Fruit fly (Drosophila melanogaster) whole organism, embryonic: ENCODE data around the gene bnl.

Source experiments
- CG10321 ChIP-seq: fragments of 200-800 bp; sonication (Bioruptor generic); IDR thresholded peaks from 2 replicates; pipeline ENCODE4 v1.3.6; 2022; ENCODE audit warnings: missing biosample characterization, missing genetic modification characterization
- CG10543 ChIP-seq: fragments of 200-800 bp; sonication (Bioruptor generic); optimal IDR thresholded peaks from 3 replicates; lab custom pipeline; 2017; ENCODE audit warnings: missing biosample characterization, mild to moderate bottlenecking, missing genetic modification characterization, moderate library complexity
- CG12769 ChIP-seq: fragments of 200-800 bp; sonication (Bioruptor generic); optimal IDR thresholded peaks from 2 replicates; lab custom pipeline; 2019; ENCODE audit warnings: missing biosample characterization, mild to moderate bottlenecking, missing genetic modification characterization, moderate library complexity
- CG14441 ChIP-seq: fragments of 200-800 bp; sonication (Bioruptor generic); IDR thresholded peaks from 2 replicates; pipeline ENCODE4 v1.3.6; 2022; ENCODE audit warnings: missing biosample characterization, missing genetic modification characterization
- CG15269 ChIP-seq: fragments of 200-800 bp; sonication (Bioruptor generic); optimal IDR thresholded peaks from 2 replicates; lab custom pipeline; 2018; ENCODE audit warnings: missing biosample characterization, mild to moderate bottlenecking, missing genetic modification characterization, moderate library complexity
- CG17829 ChIP-seq: fragments of 200-800 bp; optimal IDR thresholded peaks from 2 replicates; lab custom pipeline; 2019; ENCODE audit warnings: missing biosample characterization, mild to moderate bottlenecking, missing genetic modification characterization, moderate library complexity
- CG18599 ChIP-seq: fragments of 200-800 bp; sonication (Bioruptor generic); optimal IDR thresholded peaks from 3 replicates; lab custom pipeline; 2017; ENCODE audit warnings: missing biosample characterization, missing genetic modification characterization, mild to moderate bottlenecking, moderate library complexity, missing genetic modification reagents
- CG4360 ChIP-seq: fragments of 200-800 bp; sonication (Bioruptor generic); IDR thresholded peaks from 2 replicates; pipeline ENCODE4 v1.3.6; 2022; ENCODE audit warnings: missing biosample characterization, missing genetic modification characterization
- CG6175 ChIP-seq: fragments of 200-800 bp; sonication (Bioruptor generic); IDR thresholded peaks from 3 replicates; pipeline ENCODE4 v1.3.6; 2022; ENCODE audit warnings: missing biosample characterization, missing genetic modification characterization
- CG9876 ChIP-seq: fragments of 200-800 bp; sonication (Bioruptor generic); optimal IDR thresholded peaks from 2 replicates; lab custom pipeline; 2016; ENCODE audit warnings: missing biosample characterization, missing genetic modification characterization
- CrebB ChIP-seq: fragments of 200-800 bp; sonication (Bioruptor generic); optimal IDR thresholded peaks from 3 replicates; lab custom pipeline; 2018; ENCODE audit warnings: missing biosample characterization, mild to moderate bottlenecking, missing genetic modification characterization
- Elba2 ChIP-seq: fragments of 200-800 bp; sonication (Bioruptor generic); optimal IDR thresholded peaks from 3 replicates; lab custom pipeline; 2016; ENCODE audit warnings: missing biosample characterization, missing genetic modification characterization
- HmgZ ChIP-seq: fragments of 200-800 bp; sonication (Bioruptor generic); optimal IDR thresholded peaks from 2 replicates; lab custom pipeline; 2018; ENCODE audit warnings: missing biosample characterization, mild to moderate bottlenecking, missing genetic modification characterization
- Lim3 ChIP-seq: fragments of 200-800 bp; sonication (Bioruptor generic); IDR thresholded peaks from 2 replicates; pipeline ENCODE4 v1.3.6; 2022; ENCODE audit warnings: missing biosample characterization, missing genetic modification characterization
- Med ChIP-seq: fragments of 200-800 bp; sonication (Bioruptor generic); peaks from one replicate; lab custom pipeline; 2016; ENCODE audit warnings: missing biosample characterization, missing genetic modification characterization, mild to moderate bottlenecking, inconsistent platforms, moderate library complexity
- NFAT ChIP-seq: fragments of 200-800 bp; sonication (Bioruptor generic); IDR thresholded peaks from 2 replicates; pipeline ENCODE4 v1.3.6; 2022; ENCODE audit warnings: missing biosample characterization, missing genetic modification characterization
- Nf-YA ChIP-seq: fragments of 200-800 bp; sonication (Bioruptor generic); IDR thresholded peaks from 2 replicates; pipeline ENCODE4 v1.3.6; 2022; ENCODE audit warnings: missing biosample characterization, missing genetic modification characterization
- Pdp1 ChIP-seq, 2 experiments: fragments of 200-800 bp; sonication (Bioruptor generic); optimal IDR thresholded peaks; 3 replicates each; lab custom pipeline; 2016; ENCODE audit warnings: missing biosample characterization in 2 of 2, missing genetic modification characterization in 2 of 2, mild to moderate bottlenecking in 1 of 2, moderate library complexity in 1 of 2
- Rfx ChIP-seq: fragments of 200-800 bp; sonication (Bioruptor generic); IDR thresholded peaks from 2 replicates; pipeline ENCODE4 v1.3.6; 2022; ENCODE audit warnings: missing biosample characterization, missing genetic modification characterization
- Scr ChIP-seq: fragments of 200-800 bp; sonication (Bioruptor generic); IDR thresholded peaks from 2 replicates; pipeline ENCODE4 v1.3.6; 2022; ENCODE audit warnings: missing biosample characterization, missing genetic modification characterization; ENCODE audit not compliant: partially characterized antibody
- Trl ChIP-seq, 3 experiments: fragments of >200 bp in 2 of 3; fragments of 200-800 bp in 1 of 3; sonication (Bioruptor generic) in 1 of 3; optimal IDR thresholded peaks; 2 replicates in 1 of 3; 3 replicates in 2 of 3; lab custom pipeline; 2016 to 2017; ENCODE audit warnings: missing biosample characterization in 1 of 3, missing genetic modification characterization in 1 of 3
- Xrp1 ChIP-seq: fragments of 200-800 bp; sonication (Bioruptor generic); IDR thresholded peaks from 2 replicates; pipeline ENCODE4 v1.3.6; 2022; ENCODE audit warnings: missing biosample characterization, missing genetic modification characterization
- abd-A ChIP-seq: fragments of 200-800 bp; sonication (Bioruptor generic); optimal IDR thresholded peaks from 3 replicates; lab custom pipeline; 2019; ENCODE audit warnings: missing biosample characterization, mild to moderate bottlenecking, missing genetic modification characterization, moderate library complexity
- chinmo ChIP-seq: fragments of 200-800 bp; sonication (Bioruptor generic); IDR thresholded peaks from 4 replicates; pipeline ENCODE4 v1.3.6; 2022; ENCODE audit warnings: missing biosample characterization, missing genetic modification characterization; ENCODE audit not compliant: partially characterized antibody
- chn ChIP-seq: fragments of 200-800 bp; sonication (Bioruptor generic); optimal IDR thresholded peaks from 2 replicates; lab custom pipeline; 2016; ENCODE audit warnings: missing biosample characterization, missing genetic modification characterization
- corto ChIP-seq: fragments of 200-800 bp; sonication (Bioruptor generic); optimal IDR thresholded peaks from 2 replicates; lab custom pipeline; 2016; ENCODE audit warnings: missing biosample characterization, mild to moderate bottlenecking, missing genetic modification characterization, moderate library complexity
- dysf ChIP-seq: fragments of 200-800 bp; sonication (Bioruptor generic); IDR thresholded peaks from 3 replicates; pipeline ENCODE4 v1.3.6; 2022; ENCODE audit warnings: missing biosample characterization, missing genetic modification characterization
- exex ChIP-seq: fragments of 200-800 bp; sonication (Bioruptor generic); optimal IDR thresholded peaks from 4 replicates; lab custom pipeline; 2018; ENCODE audit warnings: missing biosample characterization, mild to moderate bottlenecking, missing genetic modification characterization, moderate library complexity
- grn ChIP-seq: fragments of 200-800 bp; sonication (Bioruptor generic); optimal IDR thresholded peaks from 3 replicates; lab custom pipeline; 2017; ENCODE audit warnings: missing biosample characterization, missing genetic modification characterization
- onecut ChIP-seq: fragments of 200-800 bp; sonication (Bioruptor generic); IDR thresholded peaks from 2 replicates; pipeline ENCODE4 v1.3.6; 2022; ENCODE audit warnings: missing biosample characterization, missing genetic modification characterization
- pum ChIP-seq: fragments of 200-800 bp; sonication (Bioruptor generic); optimal IDR thresholded peaks from 2 replicates; lab custom pipeline; 2016; ENCODE audit warnings: missing biosample characterization, missing genetic modification characterization
- pzg ChIP-seq: fragments of 200-800 bp; sonication (Bioruptor generic); optimal IDR thresholded peaks from 3 replicates; lab custom pipeline; 2018; ENCODE audit warnings: missing biosample characterization, mild to moderate bottlenecking, missing genetic modification characterization, moderate library complexity
- row ChIP-seq: fragments of 200-800 bp; sonication (Bioruptor generic); IDR thresholded peaks from 3 replicates; pipeline ENCODE4 v1.3.6; 2022; ENCODE audit warnings: missing biosample characterization, missing genetic modification characterization
- sc ChIP-seq, 3 experiments: fragments of >200 bp in 2 of 3; fragments of 200-800 bp in 1 of 3; sonication (Bioruptor generic) in 1 of 3; optimal IDR thresholded peaks; 2 replicates in 2 of 3; 3 replicates in 1 of 3; lab custom pipeline; 2017; ENCODE audit warnings: mild to moderate bottlenecking in 1 of 3, missing biosample characterization in 1 of 3, missing genetic modification characterization in 1 of 3, missing genetic modification reagents in 1 of 3
- sd ChIP-seq: fragments of 200-800 bp; sonication (Bioruptor generic); optimal IDR thresholded peaks from 3 replicates; lab custom pipeline; 2018; ENCODE audit warnings: missing biosample characterization, mild to moderate bottlenecking, missing genetic modification characterization, moderate library complexity
- sens ChIP-seq: fragments of 200-800 bp; sonication (Bioruptor generic); peaks from one replicate; lab custom pipeline; 2016; ENCODE audit warnings: missing biosample characterization, missing genetic modification characterization
- sim ChIP-seq: fragments of 200-800 bp; sonication (Bioruptor generic); IDR thresholded peaks from 2 replicates; pipeline ENCODE4 v1.3.6; 2022; ENCODE audit warnings: missing biosample characterization, missing genetic modification characterization
- sr ChIP-seq: fragments of 200-800 bp; sonication (Bioruptor generic); IDR thresholded peaks from 3 replicates; pipeline ENCODE4 v1.3.6; 2022; ENCODE audit warnings: missing biosample characterization, missing genetic modification characterization
- sug ChIP-seq: fragments of 200-800 bp; optimal IDR thresholded peaks from 2 replicates; lab custom pipeline; 2019; ENCODE audit warnings: missing biosample characterization, mild to moderate bottlenecking, missing genetic modification characterization, moderate library complexity
- unc-4 ChIP-seq: fragments of 200-800 bp; sonication (Bioruptor generic); IDR thresholded peaks from 2 replicates; pipeline ENCODE4 v1.3.6; 2022; ENCODE audit warnings: missing biosample characterization, missing genetic modification characterization; ENCODE audit not compliant: partially characterized antibody
- vvl ChIP-seq: fragments of 200-800 bp; sonication (Bioruptor generic); IDR thresholded peaks from 2 replicates; pipeline ENCODE4 v1.3.6; 2022; ENCODE audit warnings: missing biosample characterization, missing genetic modification characterization

Gene bnl

DNA sequence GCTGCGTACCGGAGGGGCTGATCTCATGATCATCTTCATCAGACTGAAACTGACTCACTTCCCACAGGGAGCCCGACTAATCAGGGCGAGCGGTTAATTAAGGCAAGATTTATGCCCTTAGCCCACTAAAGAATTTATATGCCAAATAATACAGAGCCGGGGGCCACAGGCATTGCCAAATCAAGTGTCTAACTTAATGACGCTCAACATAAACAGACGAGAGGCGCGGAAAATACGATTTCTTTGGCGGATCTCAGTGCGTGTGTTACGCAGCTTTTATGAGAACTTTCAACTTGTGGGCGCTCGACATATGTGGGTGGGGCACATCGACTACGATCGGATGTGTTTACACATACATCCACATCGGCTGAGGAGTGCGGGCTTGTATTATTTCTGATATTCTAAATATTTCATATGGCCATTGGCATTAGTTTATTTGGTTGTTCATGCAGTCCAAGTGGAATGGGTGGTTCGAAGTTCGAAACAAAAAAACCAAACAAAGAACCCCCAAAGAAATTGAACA, 9.8 kb downstream of the bnl start:
- peak; percentile 76 for TF ChIP-seq CG12769 (tag; lab: Kevin White, UChicago)
- TF ChIP-seq Xrp1: no peak
- TF ChIP-seq dysf (GFP tag; lab: Robert Waterston, UW): no peak
- peak; percentile 76 for TF ChIP-seq sd (tag; lab: Kevin White, UChicago)
- TF ChIP-seq pzg (GFP tag; lab: Kevin White, UChicago): no peak
- TF ChIP-seq CG18599: peak; percentile 19
- peak in 1 of 2 experiments; percentile 30 for TF ChIP-seq Pdp1 (GFP tag; optimal IDR thresholded peaks at IDR 0.05; lab: Kevin White, UChicago)
- no peak for TF ChIP-seq NFAT (GFP tag; lab: Robert Waterston, UW)
- peak; percentile 70 for TF ChIP-seq sens (GFP tag; lab: Kevin White, UChicago)
- no peak for TF ChIP-seq HmgZ
- TF ChIP-seq CG10543 (GFP tag; lab: Kevin White, UChicago): peak; percentile 10
- TF ChIP-seq chinmo (GFP tag; lab: Robert Waterston, UW): 0 out of 4 replicates have a peak, but pooled peaks have one; percentile 24
- TF ChIP-seq chn (GFP tag; lab: Kevin White, UChicago): no peak
- TF ChIP-seq CG17829: no peak
- TF ChIP-seq sr (GFP tag; lab: Robert Waterston, UW): peak; percentile 59; the same call in 2 of the 3 replicates
- no peak for TF ChIP-seq CG10321 (GFP tag; lab: Robert Waterston, UW)
- no peak for TF ChIP-seq CG4360 (GFP tag; lab: Robert Waterston, UW)
- no peak for TF ChIP-seq Elba2 (GFP tag; lab: Kevin White, UChicago)
- TF ChIP-seq CG14441: no peak
- TF ChIP-seq Nf-YA (GFP tag; lab: Robert Waterston, UW): no peak
- peak; percentile 77 for TF ChIP-seq abd-A (tag; lab: Kevin White, UChicago)
- no peak for TF ChIP-seq row
- TF ChIP-seq pum (GFP tag; lab: Kevin White, UChicago): no peak
- TF ChIP-seq Med (GFP tag; lab: Kevin White, UChicago): peak; percentile 62
- TF ChIP-seq Scr: 0 out of 2 replicates have a peak, but pooled peaks have one; percentile 10
- TF ChIP-seq sc (optimal IDR thresholded peaks at IDR 0.05; lab: Kevin White, UChicago): no peak
- TF ChIP-seq sc (GFP tag; optimal IDR thresholded peaks at IDR 0.05; lab: Kevin White, UChicago): no peak
- no peak for TF ChIP-seq Rfx (GFP tag; lab: Robert Waterston, UW)
- TF ChIP-seq sim (GFP tag; lab: Robert Waterston, UW): no peak
- no peak for TF ChIP-seq onecut (GFP tag; lab: Robert Waterston, UW)
- TF ChIP-seq corto (GFP tag; lab: Kevin White, UChicago): no peak
- TF ChIP-seq Trl (optimal IDR thresholded peaks at IDR 0.05; lab: Kevin White, UChicago): no peak
- no peak for TF ChIP-seq Trl (GFP tag; optimal IDR thresholded peaks at IDR 0.05; lab: Kevin White, UChicago)
- TF ChIP-seq, all 482 proteins: peak for 11

DNA sequence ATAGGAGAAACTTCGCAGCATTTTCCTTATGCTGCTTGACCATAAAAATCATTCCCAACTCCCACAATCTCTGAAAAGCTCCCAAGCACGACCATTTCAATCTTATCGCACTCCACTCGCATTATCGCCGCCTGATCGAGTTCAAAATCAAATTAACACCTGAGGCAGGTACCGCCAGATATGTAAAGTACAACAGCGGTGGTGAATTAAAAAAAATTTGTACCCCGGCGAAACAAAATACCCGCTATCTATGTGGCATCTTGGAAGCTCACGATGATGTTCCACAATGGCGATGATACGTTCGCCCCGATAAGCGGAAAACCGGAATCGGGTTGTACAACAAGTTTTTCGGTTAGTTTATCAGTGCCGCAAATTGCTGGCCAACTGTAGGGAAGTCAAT, 10.3 kb downstream of the bnl start:
- TF ChIP-seq CG15269 (peak; percentile 3), sug (peak; percentile 43), Lim3 (GFP tag; lab: Robert Waterston, UW) (peak; percentile 8; the same call in 1 of the 2 replicates), CG9876 (GFP tag; lab: Kevin White, UChicago) (no peak), CrebB (tag; lab: Kevin White, UChicago) (no peak), unc-4 (GFP tag; lab: Robert Waterston, UW) (no peak), vvl (GFP tag; lab: Robert Waterston, UW) (peak; percentile 20; the same call in 1 of the 2 replicates), grn (GFP tag; lab: Kevin White, UChicago) (peak; percentile 90), exex (tag; lab: Kevin White, UChicago) (peak; percentile 76), CG6175 (GFP tag; lab: Robert Waterston, UW) (peak; percentile 58; the same call in 1 of the 3 replicates)
